Worm (Caenorhabditis elegans): ENCODE data around the gene snx-14.
"Not testable (repeated sequence)": the region's sequence is repeated elsewhere in the genome, so short reads cannot be mapped to it uniquely, and the experiment has no call there.

DNA sequence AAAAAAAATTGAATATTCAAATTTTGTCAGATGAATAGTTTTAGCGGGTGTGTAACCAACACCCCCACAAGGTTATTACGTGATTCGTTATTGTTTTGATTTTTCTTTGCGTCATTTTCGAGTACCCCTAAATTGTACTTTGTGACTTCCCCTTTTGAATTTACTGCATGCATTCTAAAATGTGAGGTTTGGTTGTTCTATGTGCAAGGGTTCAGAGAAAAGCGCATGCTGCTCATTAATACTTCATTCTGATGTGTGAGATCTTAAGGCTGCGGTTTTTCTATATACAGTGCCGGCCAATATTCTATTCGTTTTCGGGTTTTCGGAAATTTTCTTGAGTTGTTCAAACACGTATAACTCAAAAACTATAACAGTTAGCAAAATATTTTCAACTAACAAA is 55.6 kb downstream of the snx-14 start:
- not testable (repeated sequence) for TF ChIP-seq isw-1 (GFP tag; IDR thresholded peaks at IDR 0.05); sox-4 (tag; optimal IDR thresholded peaks at IDR 0.05); nhr-90 (tag; optimal IDR thresholded peaks at IDR 0.05; ENCODE audit: poor library complexity); egl-27 (tag; optimal IDR thresholded peaks at IDR 0.05); sptf-1 (tag; optimal IDR thresholded peaks at IDR 0.05); tlp-1 (tag; optimal IDR thresholded peaks at IDR 0.05); C16A3.4 (tag; optimal IDR thresholded peaks at IDR 0.05); ets-5 (GFP tag; IDR thresholded peaks at IDR 0.05); dpl-1 (GFP tag; optimal IDR thresholded peaks at IDR 0.05); ama-1 (optimal IDR thresholded peaks at IDR 0.05); lin-39 (tag; optimal IDR thresholded peaks at IDR 0.05); blmp-1 (tag; optimal IDR thresholded peaks at IDR 0.05); ztf-11 (tag; optimal IDR thresholded peaks at IDR 0.05)

All from whole organism, L1 larva.